Worm (Caenorhabditis elegans) whole organism, early embryonic: Measurements from ENCODE around the gene K08B12.1.
A peak's percentile ranks its signal among the peaks of the same experiment; 100 is the strongest.

ENCODE experiments used
- B0310.2 ChIP-seq: sonication (generic microtip); optimal IDR thresholded peaks from 2 replicates; lab custom pipeline; 2016; ENCODE audit warnings: mild to moderate bottlenecking, missing genetic modification characterization, missing compliant biosample characterization
- F13C5.2 ChIP-seq: sonication (generic microtip); optimal IDR thresholded peaks from 2 replicates; lab custom pipeline; 2017; ENCODE audit warnings: mild to moderate bottlenecking, missing genetic modification characterization, inconsistent platforms, missing compliant biosample characterization
- aly-1 ChIP-seq: sonication (generic microtip); optimal IDR thresholded peaks from 2 replicates; lab custom pipeline; 2016; ENCODE audit warnings: missing genetic modification characterization, missing compliant biosample characterization
- ama-1 ChIP-seq: fragments of 150-350 bp; optimal IDR thresholded peaks from 2 replicates; lab custom pipeline; 2014
- ceh-13 ChIP-seq: fragments of 200-800 bp; sonication (Bioruptor generic); optimal IDR thresholded peaks from 2 replicates; lab custom pipeline; 2018; ENCODE audit warnings: mild to moderate bottlenecking, missing genetic modification characterization, missing compliant biosample characterization
- ceh-36 ChIP-seq: sonication (generic microtip); optimal IDR thresholded peaks from 2 replicates; lab custom pipeline; 2016; ENCODE audit warnings: missing genetic modification characterization, inconsistent platforms, missing compliant biosample characterization
- ets-7 ChIP-seq: sonication (generic microtip); optimal IDR thresholded peaks from 2 replicates; lab custom pipeline; 2016; ENCODE audit warnings: missing genotype, missing genetic modification characterization, missing compliant biosample characterization
- flt-1 ChIP-seq: fragments of 200-800 bp; sonication (Bioruptor generic); IDR thresholded peaks from 2 replicates; pipeline ENCODE4 v1.3.6; 2022; ENCODE audit warnings: missing genetic modification characterization, missing compliant biosample characterization
- hmbx-1 ChIP-seq: sonication (generic microtip); optimal IDR thresholded peaks from 2 replicates; lab custom pipeline; 2016; ENCODE audit warnings: mild to moderate bottlenecking, missing genetic modification characterization, missing compliant biosample characterization
- hmg-4 ChIP-seq: fragments of 200-800 bp; sonication (Bioruptor generic); optimal IDR thresholded peaks from 2 replicates; lab custom pipeline; 2018; ENCODE audit warnings: mild to moderate bottlenecking, missing genetic modification characterization, missing compliant biosample characterization
- hnd-1 ChIP-seq: sonication (generic microtip); optimal IDR thresholded peaks from 2 replicates; lab custom pipeline; 2016; ENCODE audit warnings: missing genetic modification characterization, missing compliant biosample characterization
- pes-1 ChIP-seq: fragments of 200-800 bp; sonication (Bioruptor generic); IDR thresholded peaks from 2 replicates; pipeline ENCODE4 v1.3.6; 2022; ENCODE audit warnings: missing genetic modification reagents, missing genetic modification characterization, missing compliant biosample characterization
- scrt-1 ChIP-seq: fragments of 200-800 bp; sonication (Bioruptor generic); IDR thresholded peaks from 2 replicates; pipeline ENCODE4 v1.3.6; 2022; ENCODE audit warnings: missing genetic modification characterization, missing compliant biosample characterization
- sea-1 ChIP-seq: fragments of 200-800 bp; sonication (Bioruptor generic); conservative IDR thresholded peaks from 2 replicates; pipeline ENCODE4 v1.3.6; 2022; ENCODE audit warnings: missing genetic modification characterization, missing compliant biosample characterization
- tbx-11 ChIP-seq: fragments of 200-800 bp; sonication (Bioruptor generic); IDR thresholded peaks from 2 replicates; pipeline ENCODE4 v1.3.6; 2022; ENCODE audit warnings: missing genetic modification characterization, missing compliant biosample characterization
- tbx-37 ChIP-seq: fragments of 200-800 bp; sonication (Bioruptor generic); conservative IDR thresholded peaks from 2 replicates; pipeline ENCODE4 v1.3.6; 2022; ENCODE audit warnings: missing genetic modification reagents, missing genetic modification characterization, missing compliant biosample characterization
- tra-4 ChIP-seq: sonication (generic microtip); optimal IDR thresholded peaks from 2 replicates; lab custom pipeline; 2017; ENCODE audit warnings: missing genetic modification characterization, missing compliant biosample characterization

K08B12.1 gene

DNA sequence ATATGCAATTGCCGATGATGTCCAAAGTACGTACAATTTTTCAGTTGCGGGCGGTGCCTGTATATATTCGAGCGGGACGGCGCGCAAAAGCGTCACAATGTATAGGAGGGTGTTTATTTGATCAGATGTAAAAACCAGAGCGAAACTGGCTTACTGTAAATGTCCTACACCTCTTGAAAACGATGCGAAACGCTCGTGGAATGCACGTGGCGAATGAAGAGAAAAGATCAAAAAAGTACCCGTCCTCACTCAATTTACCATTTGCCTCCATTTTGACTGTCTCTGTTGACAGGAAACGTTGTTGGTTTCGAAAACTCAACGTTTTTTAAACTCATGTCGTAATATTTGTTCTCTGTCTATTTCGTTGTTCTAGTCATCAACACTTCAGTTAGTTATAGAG lies 18.4 kb upstream of the K08B12.1 start:
- TF ChIP-seq tbx-11 (GFP tag; lab: Robert Waterston, UW) (no peak), pes-1 (GFP tag; lab: Robert Waterston, UW) (no peak)

DNA sequence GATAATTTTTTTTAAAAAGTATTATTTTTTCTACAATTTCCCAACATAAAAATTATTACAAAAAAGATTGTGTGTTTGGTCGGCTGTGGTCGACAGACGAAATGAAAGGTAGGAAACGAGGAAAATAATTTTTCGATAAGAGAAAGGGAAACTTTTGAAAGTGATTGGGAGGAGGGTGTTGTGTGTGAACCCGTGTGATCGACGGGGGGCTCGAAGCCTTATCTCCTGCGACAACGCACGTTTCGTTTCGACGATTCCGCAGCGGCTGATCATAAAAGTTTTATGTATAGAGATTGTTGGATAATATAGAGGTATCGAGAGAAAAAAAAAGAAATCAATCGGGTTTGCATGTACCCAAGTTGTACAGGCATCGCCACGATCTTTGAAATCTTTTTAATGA lies 15.9 kb upstream of the K08B12.1 start:
- TF ChIP-seq tbx-37 (GFP tag; lab: Robert Waterston, UW) (no peak), ceh-13 (GFP tag; lab: Kevin White, UChicago) (no peak), ceh-36 (tag; lab: Kevin White, UChicago) (no peak), pes-1 (GFP tag; lab: Robert Waterston, UW) (no peak), ets-7 (no peak), flt-1 (no peak), F13C5.2 (tag; lab: Kevin White, UChicago) (no peak), tbx-11 (GFP tag; lab: Robert Waterston, UW) (no peak), tra-4 (tag; lab: Kevin White, UChicago) (no peak), sea-1 (GFP tag; lab: Robert Waterston, UW) (no peak), hmbx-1 (no peak), hmg-4 (GFP tag; lab: Kevin White, UChicago) (no peak), B0310.2 (tag; lab: Kevin White, UChicago) (no peak), aly-1 (tag; lab: Kevin White, UChicago) (no peak), hnd-1 (tag; lab: Kevin White, UChicago) (no peak), scrt-1 (no peak), ama-1 (no peak)

DNA sequence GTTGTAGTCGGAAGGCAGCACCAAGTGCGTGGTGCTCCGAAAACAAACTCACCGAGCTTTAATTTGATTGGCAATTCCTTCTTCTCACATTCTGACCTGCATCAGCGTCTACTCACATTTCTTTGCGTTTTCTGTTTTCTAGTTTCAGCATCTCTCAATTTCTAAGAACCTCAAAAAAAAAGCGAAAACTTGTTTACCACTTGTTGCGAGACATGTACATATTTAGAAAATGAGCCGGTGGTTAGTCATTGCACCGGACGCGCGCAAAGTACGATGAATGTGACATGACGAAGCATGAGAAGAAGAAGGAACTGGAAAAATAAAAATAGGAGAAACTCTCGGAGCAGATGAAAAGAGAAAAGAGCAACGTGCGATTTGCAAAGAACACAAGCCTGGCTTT lies 14.5 kb upstream of the K08B12.1 start:
- TF ChIP-seq tbx-37 (GFP tag; lab: Robert Waterston, UW) = no peak
- TF ChIP-seq ets-7 = no peak
- no peak for TF ChIP-seq ceh-36 (tag; lab: Kevin White, UChicago)
- no peak for TF ChIP-seq ceh-13 (GFP tag; lab: Kevin White, UChicago)
- no peak for TF ChIP-seq hmbx-1
- TF ChIP-seq tra-4 (tag; lab: Kevin White, UChicago) = no peak
- no peak for TF ChIP-seq aly-1 (tag; lab: Kevin White, UChicago)
- no peak for TF ChIP-seq pes-1 (GFP tag; lab: Robert Waterston, UW)
- no peak for TF ChIP-seq B0310.2 (tag; lab: Kevin White, UChicago)
- no peak for TF ChIP-seq sea-1 (GFP tag; lab: Robert Waterston, UW)
- no peak for TF ChIP-seq F13C5.2 (tag; lab: Kevin White, UChicago)
- no peak for TF ChIP-seq scrt-1
- no peak for TF ChIP-seq tbx-11 (GFP tag; lab: Robert Waterston, UW)
- no peak for TF ChIP-seq hnd-1 (tag; lab: Kevin White, UChicago)
- no peak for TF ChIP-seq hmg-4 (GFP tag; lab: Kevin White, UChicago)

DNA sequence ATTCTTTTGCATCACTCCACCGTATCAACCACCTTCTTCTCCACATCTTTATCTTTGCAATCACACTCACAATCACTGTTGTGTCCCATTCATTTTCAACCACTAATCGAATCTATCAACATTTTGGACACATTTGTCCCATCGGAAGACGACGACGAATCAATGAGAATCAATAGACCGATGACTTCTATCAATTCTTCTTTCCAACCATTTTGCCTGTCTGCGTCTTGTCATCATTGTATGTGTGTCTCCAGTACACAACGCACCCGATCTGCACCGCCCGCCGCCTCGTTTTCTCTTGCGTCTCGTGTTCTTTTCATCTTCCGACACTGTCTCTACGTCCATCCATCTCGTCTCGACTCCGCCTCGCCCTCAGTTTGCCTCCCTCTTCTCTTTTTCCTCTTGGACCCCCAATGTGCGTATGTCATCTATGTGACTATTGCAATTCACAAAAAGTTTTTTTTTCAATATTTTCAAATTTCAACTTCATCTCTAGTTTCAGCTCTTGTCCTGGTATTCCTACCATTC lies 12.6 kb upstream of the K08B12.1 start, which contains the start of gene dmd-7:
Gene dmd-7 (plus strand): TSS at position 478 of the 528 bp plus-strand sequence.
- TF ChIP-seq tbx-11 (GFP tag; lab: Robert Waterston, UW) = no peak
- TF ChIP-seq flt-1 = 0 out of 2 replicates have a peak, but pooled peaks have one; percentile 33
- TF ChIP-seq F13C5.2 (tag; lab: Kevin White, UChicago) = peak; percentile 25

DNA sequence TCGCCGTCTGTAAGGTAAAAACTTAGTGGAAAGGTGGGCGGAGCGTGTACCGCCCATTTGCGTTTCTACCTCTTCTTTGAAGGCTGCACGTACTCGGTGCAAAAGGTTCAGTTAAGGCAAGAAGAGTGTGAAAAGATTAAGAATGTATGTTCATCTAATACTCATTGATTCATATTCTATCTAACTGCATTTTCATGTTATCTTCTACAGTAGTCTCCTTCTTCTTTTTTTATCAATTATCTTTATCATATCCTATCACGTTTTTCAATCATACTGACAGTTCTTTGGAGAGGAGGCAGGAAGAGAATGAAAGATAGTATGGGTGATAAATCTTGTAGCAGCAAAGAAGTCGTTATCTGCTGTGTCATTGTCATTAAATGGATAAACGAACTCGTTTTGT lies 11.8 kb upstream of the K08B12.1 start:
- TF ChIP-seq F13C5.2 (tag; lab: Kevin White, UChicago) = no peak
- TF ChIP-seq aly-1 (tag; lab: Kevin White, UChicago) = no peak
- no peak for TF ChIP-seq hnd-1 (tag; lab: Kevin White, UChicago)
- TF ChIP-seq ama-1 = no peak
- TF ChIP-seq tbx-37 (GFP tag; lab: Robert Waterston, UW) = no peak
- TF ChIP-seq hmbx-1 = no peak
- TF ChIP-seq pes-1 (GFP tag; lab: Robert Waterston, UW) = no peak
- no peak for TF ChIP-seq ets-7
- TF ChIP-seq tra-4 (tag; lab: Kevin White, UChicago) = no peak
- TF ChIP-seq ceh-13 (GFP tag; lab: Kevin White, UChicago) = no peak
- no peak for TF ChIP-seq hmg-4 (GFP tag; lab: Kevin White, UChicago)
- TF ChIP-seq ceh-36 (tag; lab: Kevin White, UChicago) = no peak
- TF ChIP-seq tbx-11 (GFP tag; lab: Robert Waterston, UW) = no peak
- no peak for TF ChIP-seq flt-1

DNA sequence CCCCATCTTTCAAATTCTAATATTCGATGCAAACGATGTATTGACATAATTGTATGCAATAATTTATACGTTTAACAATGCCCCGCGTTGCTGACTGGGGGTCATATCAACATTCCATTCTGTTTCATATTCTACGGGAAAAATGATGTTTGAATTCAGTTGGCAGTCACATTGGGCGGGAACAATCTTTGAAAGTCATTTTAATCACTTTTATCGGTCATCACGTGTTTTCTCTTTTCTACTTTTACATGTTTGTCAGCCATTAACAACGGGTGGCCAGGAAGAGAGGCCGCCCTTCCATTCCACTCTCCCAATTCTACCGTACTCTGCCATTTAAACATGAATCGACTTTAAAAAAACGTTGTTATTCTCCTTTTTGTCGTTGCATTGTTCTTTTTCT lies 10.5 kb upstream of the K08B12.1 start:
- no peak for TF ChIP-seq ceh-13 (GFP tag; lab: Kevin White, UChicago)
- no peak for TF ChIP-seq B0310.2 (tag; lab: Kevin White, UChicago)
- TF ChIP-seq sea-1 (GFP tag; lab: Robert Waterston, UW) = no peak

DNA sequence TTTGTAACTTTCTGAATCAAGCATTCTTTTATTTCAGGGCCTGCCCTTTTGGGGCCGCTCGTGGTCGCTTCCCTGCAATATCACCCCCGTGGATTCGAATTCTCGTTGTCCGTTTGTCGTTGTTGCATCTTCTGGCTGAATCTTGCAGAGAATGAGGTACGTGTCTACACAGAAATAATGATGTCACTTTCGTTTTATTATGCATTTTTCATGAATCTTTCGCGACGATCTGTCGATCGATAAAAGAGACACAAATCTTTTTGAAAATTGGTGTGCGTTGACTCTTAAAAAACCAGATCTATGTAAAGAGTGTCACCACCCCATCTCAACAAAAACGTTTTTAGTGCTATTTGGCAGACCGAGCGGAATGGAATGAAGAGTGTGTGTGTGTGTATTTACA lies 10.0 kb upstream of the K08B12.1 start:
- no peak for TF ChIP-seq pes-1 (GFP tag; lab: Robert Waterston, UW)
- TF ChIP-seq B0310.2 (tag; lab: Kevin White, UChicago) = no peak
- no peak for TF ChIP-seq tbx-11 (GFP tag; lab: Robert Waterston, UW)
- no peak for TF ChIP-seq hnd-1 (tag; lab: Kevin White, UChicago)
- TF ChIP-seq hmbx-1 = no peak
- no peak for TF ChIP-seq F13C5.2 (tag; lab: Kevin White, UChicago)
- TF ChIP-seq flt-1 = no peak
- TF ChIP-seq hmg-4 (GFP tag; lab: Kevin White, UChicago) = no peak
- TF ChIP-seq ama-1 = no peak
- TF ChIP-seq ceh-36 (tag; lab: Kevin White, UChicago) = no peak
- TF ChIP-seq tbx-37 (GFP tag; lab: Robert Waterston, UW) = no peak
- TF ChIP-seq tra-4 (tag; lab: Kevin White, UChicago) = no peak
- no peak for TF ChIP-seq sea-1 (GFP tag; lab: Robert Waterston, UW)
- no peak for TF ChIP-seq ceh-13 (GFP tag; lab: Kevin White, UChicago)
- no peak for TF ChIP-seq scrt-1
- no peak for TF ChIP-seq aly-1 (tag; lab: Kevin White, UChicago)
- no peak for TF ChIP-seq ets-7
